Worm (Caenorhabditis elegans): Measurements from ENCODE around the gene ZC449.5.
A peak's percentile ranks its signal among the peaks of the same experiment; 100 is the strongest.

- peak; percentile 14 for TF ChIP-seq dpl-1 (GFP tag; optimal IDR thresholded peaks at IDR 0.05)
- TF ChIP-seq daf-16 (GFP tag; optimal IDR thresholded peaks at IDR 0.05) = no peak
- TF ChIP-seq daf-16 (tag; optimal IDR thresholded peaks at IDR 0.05) = peak; percentile 25
- no peak for TF ChIP-seq ZK546.5 (tag; optimal IDR thresholded peaks at IDR 0.05)
- TF ChIP-seq lin-13 (GFP tag; optimal IDR thresholded peaks at IDR 0.05) = peak; percentile 46
- peak; percentile 71 for TF ChIP-seq mep-1 (tag; optimal IDR thresholded peaks at IDR 0.05)
- no peak for TF ChIP-seq madf-5 (GFP tag; IDR thresholded peaks at IDR 0.05)
- no peak for TF ChIP-seq pha-4 (GFP tag; IDR thresholded peaks at IDR 0.05)
- TF ChIP-seq pha-4 (tag; optimal IDR thresholded peaks at IDR 0.05) = no peak
- no peak for TF ChIP-seq ama-1 (optimal IDR thresholded peaks at IDR 0.05)
- no peak for TF ChIP-seq vab-7 (GFP tag; IDR thresholded peaks at IDR 0.05)
- no peak for TF ChIP-seq fos-1 (tag; optimal IDR thresholded peaks at IDR 0.05)
- TF ChIP-seq F26F4.8 (GFP tag; conservative IDR thresholded peaks at IDR 0.05) = no peak
These were observed 40.0 kb downstream of the ZC449.5 start, which contains the start of gene ZC8.6 for ce11 chrX:4997548-4998087.

All from whole organism, L4 larva.